Worm (Caenorhabditis elegans) whole organism, L4 larva: ENCODE measurements around the gene pqn-74.

Experiments used
- D1046.2 ChIP-seq: fragments of 200-800 bp; sonication (Bioruptor generic); IDR thresholded peaks from 2 replicates; pipeline ENCODE4 v1.3.6; 2022; ENCODE audit warnings: missing genetic modification characterization, missing compliant biosample characterization
- F26F4.8 ChIP-seq: fragments of 200-800 bp; sonication (Bioruptor generic); conservative IDR thresholded peaks from 2 replicates; pipeline ENCODE4 v1.3.6; 2022; ENCODE audit warnings: missing genetic modification characterization, missing compliant biosample characterization
- F37D6.2 ChIP-seq: sonication (generic microtip); optimal IDR thresholded peaks from 2 replicates; lab custom pipeline; 2016; ENCODE audit warnings: mild to moderate bottlenecking, missing genetic modification characterization, missing compliant biosample characterization
- R02D3.7 ChIP-seq: fragments of 150-350 bp; sonication (generic microtip); optimal IDR thresholded peaks from 3 replicates; lab custom pipeline; 2014; ENCODE audit warnings: missing biosample characterization, missing genetic modification characterization
- T26A8.4 ChIP-seq: fragments of 200-800 bp; sonication (Bioruptor generic); IDR thresholded peaks from 2 replicates; pipeline ENCODE4 v1.3.6; 2022; ENCODE audit warnings: missing genetic modification characterization, missing compliant biosample characterization
- Y105C5A.15 ChIP-seq: fragments of 200-800 bp; sonication (Bioruptor generic); IDR thresholded peaks from 2 replicates; pipeline ENCODE4 v1.3.6; 2022; ENCODE audit warnings: missing genetic modification characterization, missing compliant biosample characterization
- ZK546.5 ChIP-seq, 2 experiments: sonication (generic microtip); optimal IDR thresholded peaks; 2 replicates each; lab custom pipeline; 2017; ENCODE audit warnings: missing biosample characterization in 2 of 2, missing genetic modification characterization in 2 of 2
- ama-1 ChIP-seq: fragments of 150-350 bp; optimal IDR thresholded peaks from 2 replicates; lab custom pipeline; 2014; ENCODE audit warnings: inconsistent platforms, mixed read lengths
- ces-1 ChIP-seq: fragments of 150-350 bp; sonication (generic microtip); optimal IDR thresholded peaks from 4 replicates; lab custom pipeline; 2014; ENCODE audit warnings: missing biosample characterization, missing genetic modification reagents, missing genetic modification characterization
- cey-2 ChIP-seq: sonication (generic microtip); optimal IDR thresholded peaks from 3 replicates; lab custom pipeline; 2017; ENCODE audit warnings: missing genetic modification characterization, mild to moderate bottlenecking, missing compliant biosample characterization, antibody characterized with exemption, borderline replicate concordance; ENCODE audit not compliant: insufficient read depth
- ctbp-1 ChIP-seq: fragments of 200-800 bp; sonication (Bioruptor generic); IDR thresholded peaks from 2 replicates; pipeline ENCODE4 v1.3.6; 2022; ENCODE audit warnings: missing genetic modification reagents, missing genetic modification characterization, missing compliant biosample characterization
- daf-16 ChIP-seq, 3 experiments: sonication (generic microtip); optimal IDR thresholded peaks; 2 replicates each; lab custom pipeline; 2016 to 2017; ENCODE audit warnings: missing genetic modification characterization in 3 of 3, missing genetic modification reagents in 3 of 3, mild to moderate bottlenecking in 2 of 3, missing compliant biosample characterization in 2 of 3, missing biosample characterization in 1 of 3, moderate library complexity in 1 of 3
- dmd-6 ChIP-seq: fragments of 200-800 bp; sonication (Bioruptor generic); IDR thresholded peaks from 2 replicates; pipeline ENCODE4 v1.3.6; 2022; ENCODE audit warnings: missing genetic modification reagents, missing genetic modification characterization, missing compliant biosample characterization
- egl-27 ChIP-seq: sonication (generic microtip); optimal IDR thresholded peaks from 3 replicates; lab custom pipeline; 2017; ENCODE audit warnings: missing biosample characterization, missing genetic modification reagents, missing genetic modification characterization
- egl-43 ChIP-seq: fragments of 200-800 bp; sonication (Bioruptor generic); IDR thresholded peaks from 2 replicates; pipeline ENCODE4 v1.3.6; 2022; ENCODE audit warnings: missing genetic modification reagents, missing genetic modification characterization, missing compliant biosample characterization
- gei-8 ChIP-seq: fragments of 200-800 bp; sonication (Bioruptor generic); optimal IDR thresholded peaks from 2 replicates; lab custom pipeline; 2018; ENCODE audit warnings: mild to moderate bottlenecking, missing genetic modification characterization, missing compliant biosample characterization
- hlh-11 ChIP-seq: fragments of 200-800 bp; sonication (Bioruptor generic); optimal IDR thresholded peaks from 2 replicates; lab custom pipeline; 2018; ENCODE audit warnings: mild to moderate bottlenecking, missing genetic modification characterization, missing compliant biosample characterization
- hlh-30 ChIP-seq: sonication (generic microtip); optimal IDR thresholded peaks from 2 replicates; lab custom pipeline; 2017; ENCODE audit warnings: antibody characterized with exemption, mild to moderate bottlenecking, missing genetic modification characterization, missing compliant biosample characterization; ENCODE audit not compliant: insufficient read depth
- hmg-1.1 ChIP-seq: fragments of 200-800 bp; sonication (Bioruptor generic); IDR thresholded peaks from 2 replicates; pipeline ENCODE4 v1.3.6; 2022; ENCODE audit warnings: missing genetic modification reagents, missing genetic modification characterization, missing compliant biosample characterization
- lin-1 ChIP-seq: fragments of 200-800 bp; sonication (Bioruptor generic); IDR thresholded peaks from 2 replicates; pipeline ENCODE4 v1.3.6; 2022; ENCODE audit warnings: missing genetic modification reagents, missing genetic modification characterization, missing compliant biosample characterization
- lin-13 ChIP-seq: fragments of 150-350 bp; optimal IDR thresholded peaks from 2 replicates; lab custom pipeline; 2014; ENCODE audit warnings: missing biosample characterization, missing genetic modification reagents, missing genetic modification characterization
- lin-38 ChIP-seq: fragments of 200-800 bp; sonication (Bioruptor generic); IDR thresholded peaks from 2 replicates; pipeline ENCODE4 v1.3.6; 2022; ENCODE audit warnings: missing genetic modification reagents, missing genetic modification characterization, missing compliant biosample characterization
- lin-39 ChIP-seq: fragments of 150-350 bp; optimal IDR thresholded peaks from 2 replicates; lab custom pipeline; 2014; ENCODE audit warnings: missing biosample characterization, missing genetic modification reagents, missing genetic modification characterization
- lsy-2 ChIP-seq, 2 experiments: fragments of 150-350 bp in 1 of 2; sonication (generic microtip) in 1 of 2; optimal IDR thresholded peaks; 2 replicates each; lab custom pipeline; 2014 to 2017; ENCODE audit warnings: missing biosample characterization in 2 of 2, missing genetic modification characterization in 2 of 2
- madf-9 ChIP-seq: fragments of 200-800 bp; sonication (Bioruptor generic); conservative IDR thresholded peaks from 2 replicates; pipeline ENCODE4 v1.3.6; 2022; ENCODE audit warnings: missing genetic modification reagents, missing genetic modification characterization, missing compliant biosample characterization
- mdl-1 ChIP-seq, 2 experiments: fragments of 150-350 bp in 1 of 2; sonication (generic microtip) in 1 of 2; optimal IDR thresholded peaks; 2 replicates each; lab custom pipeline; 2014 to 2017; ENCODE audit warnings: missing biosample characterization in 2 of 2, missing genetic modification characterization in 2 of 2
- mes-2 ChIP-seq: sonication (generic microtip); optimal IDR thresholded peaks from 2 replicates; lab custom pipeline; 2016; ENCODE audit warnings: missing genotype, mild to moderate bottlenecking, missing genetic modification characterization, missing compliant biosample characterization; ENCODE audit not compliant: poor library complexity, severe bottlenecking
- mxl-3 ChIP-seq: fragments of 200-800 bp; sonication (Bioruptor generic); optimal IDR thresholded peaks from 2 replicates; lab custom pipeline; 2018; ENCODE audit warnings: mild to moderate bottlenecking, missing genetic modification characterization, missing compliant biosample characterization
- nhr-10 ChIP-seq: fragments of 150-350 bp; optimal IDR thresholded peaks from 2 replicates; lab custom pipeline; 2014; ENCODE audit warnings: missing biosample characterization, missing genetic modification characterization
- nhr-11 ChIP-seq: fragments of 150-350 bp; optimal IDR thresholded peaks from 2 replicates; lab custom pipeline; 2014; ENCODE audit warnings: missing biosample characterization, missing genetic modification characterization
- nhr-111 ChIP-seq: fragments of 200-800 bp; sonication (Bioruptor generic); optimal IDR thresholded peaks from 2 replicates; lab custom pipeline; 2018; ENCODE audit warnings: mild to moderate bottlenecking, missing genetic modification characterization, missing compliant biosample characterization
- nhr-237 ChIP-seq: sonication (generic microtip); optimal IDR thresholded peaks from 2 replicates; lab custom pipeline; 2017; ENCODE audit warnings: missing biosample characterization, missing genetic modification characterization
- nhr-28 ChIP-seq: fragments of 150-350 bp; optimal IDR thresholded peaks from 2 replicates; lab custom pipeline; 2014; ENCODE audit warnings: missing biosample characterization, missing genetic modification characterization
- nhr-41 ChIP-seq: fragments of 200-800 bp; sonication (Bioruptor generic); IDR thresholded peaks from 2 replicates; pipeline ENCODE4 v1.3.6; 2022; ENCODE audit warnings: missing genetic modification reagents, missing genetic modification characterization, missing compliant biosample characterization
- nhr-48 ChIP-seq: sonication (generic microtip); optimal IDR thresholded peaks from 2 replicates; lab custom pipeline; 2016; ENCODE audit warnings: mild to moderate bottlenecking, missing genetic modification characterization, missing compliant biosample characterization
- nhr-77 ChIP-seq: fragments of 150-350 bp; optimal IDR thresholded peaks from 2 replicates; lab custom pipeline; 2014; ENCODE audit warnings: missing biosample characterization, missing genetic modification characterization
- pha-4 ChIP-seq, 2 experiments: fragments of 150-350 bp in 1 of 2; fragments of 200-800 bp in 1 of 2; sonication (Bioruptor generic) in 1 of 2; IDR thresholded peaks in 1 of 2; optimal IDR thresholded peaks in 1 of 2; 2 replicates each; pipeline versions ENCODE4 v1.3.6 to Lab custom; 2014 to 2022; ENCODE audit warnings: missing genetic modification characterization in 2 of 2, missing genetic modification reagents in 2 of 2, missing biosample characterization in 1 of 2, missing compliant biosample characterization in 1 of 2
- php-3 ChIP-seq: fragments of 200-800 bp; sonication (Bioruptor generic); IDR thresholded peaks from 2 replicates; pipeline ENCODE4 v1.3.6; 2022; ENCODE audit warnings: missing genetic modification reagents, missing genetic modification characterization, missing compliant biosample characterization
- pqm-1 ChIP-seq: sonication (generic microtip); optimal IDR thresholded peaks from 2 replicates; lab custom pipeline; 2017; ENCODE audit warnings: missing biosample characterization, missing genetic modification characterization
- rbr-2 ChIP-seq: sonication (generic microtip); optimal IDR thresholded peaks from 2 replicates; lab custom pipeline; 2016; ENCODE audit warnings: missing genotype, missing genetic modification characterization, missing compliant biosample characterization
- saeg-2 ChIP-seq: fragments of 200-800 bp; sonication (Bioruptor generic); IDR thresholded peaks from 2 replicates; pipeline ENCODE4 v1.3.6; 2022; ENCODE audit warnings: missing genetic modification reagents, missing genetic modification characterization, missing compliant biosample characterization
- sdz-12 ChIP-seq: fragments of 200-800 bp; sonication (Bioruptor generic); optimal IDR thresholded peaks from 2 replicates; lab custom pipeline; 2018; ENCODE audit warnings: mild to moderate bottlenecking, missing genetic modification characterization, missing compliant biosample characterization
- set-16 ChIP-seq: fragments of 200-800 bp; sonication (Bioruptor generic); IDR thresholded peaks from 2 replicates; pipeline ENCODE4 v1.3.6; 2022; ENCODE audit warnings: missing genetic modification reagents, missing genetic modification characterization, missing compliant biosample characterization
- skn-1 ChIP-seq: fragments of 150-350 bp; optimal IDR thresholded peaks from 2 replicates; lab custom pipeline; 2014; ENCODE audit warnings: missing biosample characterization, missing genetic modification characterization
- snpc-1.2 ChIP-seq: fragments of 200-800 bp; sonication (Bioruptor generic); IDR thresholded peaks from 2 replicates; pipeline ENCODE4 v1.3.6; 2022; ENCODE audit warnings: missing genetic modification reagents, missing genetic modification characterization, missing compliant biosample characterization
- spr-1 ChIP-seq: sonication (generic microtip); optimal IDR thresholded peaks from 2 replicates; lab custom pipeline; 2016; ENCODE audit warnings: mild to moderate bottlenecking, missing genetic modification characterization, missing compliant biosample characterization
- unc-39 ChIP-seq: sonication (generic microtip); optimal IDR thresholded peaks from 2 replicates; lab custom pipeline; 2017; ENCODE audit warnings: missing biosample characterization, missing genetic modification characterization
- vab-7 ChIP-seq: fragments of 200-800 bp; sonication (Bioruptor generic); IDR thresholded peaks from 2 replicates; pipeline ENCODE4 v1.3.6; 2022; ENCODE audit warnings: missing genetic modification reagents, missing genetic modification characterization, missing compliant biosample characterization
- zag-1 ChIP-seq: fragments of 150-350 bp; optimal IDR thresholded peaks from 2 replicates; lab custom pipeline; 2014; ENCODE audit warnings: missing biosample characterization, missing genetic modification characterization
- zfp-2 ChIP-seq: sonication (generic microtip); optimal IDR thresholded peaks from 2 replicates; lab custom pipeline; 2016; ENCODE audit warnings: mild to moderate bottlenecking, missing genetic modification characterization, missing compliant biosample characterization
- zip-11 ChIP-seq: fragments of 200-800 bp; sonication (Bioruptor generic); IDR thresholded peaks from 2 replicates; pipeline ENCODE4 v1.3.6; 2022; ENCODE audit warnings: missing genetic modification characterization, missing compliant biosample characterization

The pqn-74 gene

DNA sequence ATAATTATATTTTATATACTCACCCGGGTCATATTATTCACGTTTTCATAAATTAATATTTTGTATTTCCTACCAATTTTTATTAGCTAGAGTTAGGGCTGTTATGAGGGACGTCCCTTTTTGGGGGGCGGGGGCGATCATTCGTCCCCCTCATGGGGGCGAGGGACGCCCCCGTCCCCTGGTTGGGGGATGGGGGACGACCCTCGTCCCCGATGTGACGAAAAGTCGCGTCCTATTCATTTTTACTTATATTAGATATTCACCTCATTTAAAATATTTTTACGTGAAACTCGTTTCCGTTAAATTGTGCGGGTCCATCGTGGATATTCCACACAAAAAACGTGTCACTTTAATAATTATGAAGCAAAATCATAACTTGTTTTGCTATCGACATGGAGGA, 17.4 kb upstream of the pqn-74 start, which contains the start of gene W02A2.12:
Gene W02A2.12, minus strand, starts transcription at position 240 of the 400 bp plus-strand sequence.
- TF ChIP-seq hmg-1.1, result no peak
- TF ChIP-seq egl-43 (GFP tag; lab: Robert Waterston, UW), result peak; percentile 44; the same call in 1 of the 2 replicates
- TF ChIP-seq spr-1 (tag; lab: Kevin White, UChicago), result no peak
- no peak for TF ChIP-seq F26F4.8 (GFP tag; lab: Robert Waterston, UW)
- no peak for TF ChIP-seq lin-13 (GFP tag; lab: Kevin White, UChicago)
- TF ChIP-seq zfp-2 (tag; lab: Kevin White, UChicago), result no peak
- peak; percentile 78 for TF ChIP-seq set-16 (GFP tag; lab: Robert Waterston, UW)
- no peak for TF ChIP-seq nhr-48 (tag; lab: Kevin White, UChicago)
- TF ChIP-seq cey-2 (tag; lab: Kevin White, UChicago), result no peak
- TF ChIP-seq F37D6.2 (tag; lab: Kevin White, UChicago), result no peak
- no peak for TF ChIP-seq lin-1 (GFP tag; lab: Robert Waterston, UW)
- no peak for TF ChIP-seq hlh-30 (tag; lab: Kevin White, UChicago)
- TF ChIP-seq sdz-12, result no peak
- no peak for TF ChIP-seq nhr-11 (tag; lab: Kevin White, UChicago)
- no peak for TF ChIP-seq zag-1 (tag; lab: Kevin White, UChicago)
- TF ChIP-seq snpc-1.2, result no peak
- TF ChIP-seq nhr-41 (GFP tag; lab: Robert Waterston, UW), result no peak
- no peak for TF ChIP-seq skn-1 (tag; lab: Kevin White, UChicago)
- no peak for TF ChIP-seq nhr-237
- TF ChIP-seq vab-7 (GFP tag; lab: Robert Waterston, UW), result no peak
- TF ChIP-seq gei-8 (GFP tag; lab: Kevin White, UChicago), result no peak
- no peak for TF ChIP-seq zip-11
- no peak for TF ChIP-seq mdl-1 (tag; optimal IDR thresholded peaks at IDR 0.05; lab: Kevin White, UChicago)
- TF ChIP-seq lin-39 (tag; lab: Kevin White, UChicago), result no peak
- TF ChIP-seq ZK546.5 (tag; optimal IDR thresholded peaks at IDR 0.05; lab: Kevin White, UChicago), result no peak
- no peak for TF ChIP-seq mxl-3
- TF ChIP-seq lsy-2 (tag; optimal IDR thresholded peaks at IDR 0.05; lab: Kevin White, UChicago), result no peak
- no peak for TF ChIP-seq D1046.2 (GFP tag; lab: Robert Waterston, UW)
- no peak for TF ChIP-seq mes-2 (tag; lab: Kevin White, UChicago)
- peak; percentile 31; the same call in 1 of the 2 replicates for TF ChIP-seq lin-38 (GFP tag; lab: Robert Waterston, UW)
- TF ChIP-seq dmd-6 (GFP tag; lab: Robert Waterston, UW), result no peak
- no peak for TF ChIP-seq saeg-2 (GFP tag; lab: Robert Waterston, UW)
- TF ChIP-seq nhr-10, result no peak
- no peak for TF ChIP-seq R02D3.7
- no peak for TF ChIP-seq T26A8.4
- 0 out of 2 replicates have a peak, but pooled peaks have one; percentile 34 for TF ChIP-seq Y105C5A.15 (GFP tag; lab: Robert Waterston, UW)
- peak; percentile 77; the same call in 1 of the 2 replicates for TF ChIP-seq pha-4 (GFP tag; IDR thresholded peaks at IDR 0.05; lab: Robert Waterston, UW)
- no peak for TF ChIP-seq pha-4 (tag; optimal IDR thresholded peaks at IDR 0.05; lab: Kevin White, UChicago)
- TF ChIP-seq egl-27 (tag; lab: Kevin White, UChicago), result no peak
- TF ChIP-seq ces-1 (GFP tag; lab: Kevin White, UChicago), result no peak

DNA sequence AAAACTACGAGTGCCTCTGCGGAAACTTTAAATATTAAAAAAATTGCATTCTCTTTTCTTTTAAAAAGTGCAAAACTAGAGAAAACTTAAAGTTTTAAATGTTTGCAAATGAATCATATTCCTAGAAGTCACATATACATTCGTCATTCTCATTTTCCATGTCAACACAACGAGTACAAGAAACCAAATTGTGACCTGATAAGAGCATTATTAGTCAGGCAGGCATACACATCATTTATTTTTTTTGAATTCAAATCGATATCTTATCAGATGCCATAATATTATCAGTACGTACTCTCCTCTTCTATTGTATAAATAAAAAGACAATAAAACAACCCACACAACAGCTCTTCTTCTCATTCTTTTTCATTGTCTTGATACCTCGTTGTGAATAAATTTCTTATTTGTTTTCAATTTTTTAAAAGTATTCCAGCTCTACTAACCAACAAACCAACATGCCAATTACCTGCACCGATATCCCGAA, 16.1 kb upstream of the pqn-74 start, which contains the start of gene W02A2.9:
Gene W02A2.9, plus strand, starts transcription at position 434 of the 484 bp plus-strand sequence.
- no peak for TF ChIP-seq ama-1
- TF ChIP-seq rbr-2, result no peak
- peak; percentile 96 for TF ChIP-seq pqm-1 (tag; lab: Kevin White, UChicago)
- no peak for TF ChIP-seq F37D6.2 (tag; lab: Kevin White, UChicago)
- no peak for TF ChIP-seq lin-38 (GFP tag; lab: Robert Waterston, UW)
- no peak for TF ChIP-seq madf-9 (GFP tag; lab: Robert Waterston, UW)
- TF ChIP-seq nhr-28 (tag; lab: Kevin White, UChicago), result peak; percentile 57
- TF ChIP-seq hlh-11 (tag; lab: Kevin White, UChicago), result peak; percentile 52
- no peak for TF ChIP-seq unc-39
- TF ChIP-seq nhr-41 (GFP tag; lab: Robert Waterston, UW), result no peak
- TF ChIP-seq daf-16 (GFP tag; optimal IDR thresholded peaks at IDR 0.05; lab: Kevin White, UChicago), result no peak
- TF ChIP-seq daf-16 (tag; optimal IDR thresholded peaks at IDR 0.05; lab: Kevin White, UChicago), result peak; percentile 95
- TF ChIP-seq nhr-77 (tag; lab: Kevin White, UChicago), result peak; percentile 64
- 0 out of 2 replicates have a peak, but pooled peaks have one; percentile 28 for TF ChIP-seq php-3 (GFP tag; lab: Robert Waterston, UW)
- no peak for TF ChIP-seq nhr-111 (GFP tag; lab: Kevin White, UChicago)
- TF ChIP-seq ctbp-1 (GFP tag; lab: Robert Waterston, UW), result no peak
